Worm (Caenorhabditis elegans) whole organism, late embryonic: ENCODE data around the gene F01F1.15.
A peak's percentile ranks its signal among the peaks of the same experiment; 100 is the strongest.

Source experiments
- C08G9.2 ChIP-seq: sonication (generic microtip); optimal IDR thresholded peaks from 2 replicates; lab custom pipeline; 2016; ENCODE audit warnings: mild to moderate bottlenecking, missing genetic modification characterization, moderate library complexity, missing compliant biosample characterization
- F13H6.1 ChIP-seq: sonication (generic microtip); optimal IDR thresholded peaks from 2 replicates; lab custom pipeline; 2016; ENCODE audit warnings: missing genetic modification characterization, missing compliant biosample characterization
- K02D7.2 ChIP-seq: sonication (generic microtip); optimal IDR thresholded peaks from 2 replicates; lab custom pipeline; 2017; ENCODE audit warnings: mild to moderate bottlenecking, missing genetic modification characterization, missing compliant biosample characterization
- K09A11.1 ChIP-seq: sonication (generic microtip); optimal IDR thresholded peaks from 2 replicates; lab custom pipeline; 2017; ENCODE audit warnings: antibody characterized with exemption, mild to moderate bottlenecking, missing genetic modification characterization, missing compliant biosample characterization; ENCODE audit not compliant: insufficient read depth
- T23F11.4 ChIP-seq: fragments of 200-800 bp; sonication (Bioruptor generic); optimal IDR thresholded peaks from 2 replicates; lab custom pipeline; 2018; ENCODE audit warnings: mild to moderate bottlenecking, missing genetic modification characterization, missing compliant biosample characterization
- Y22D7AL.16 ChIP-seq: sonication (generic microtip); optimal IDR thresholded peaks from 2 replicates; lab custom pipeline; 2016; ENCODE audit warnings: missing genetic modification characterization, missing compliant biosample characterization
- ahr-1 ChIP-seq: sonication (generic microtip); optimal IDR thresholded peaks from 2 replicates; lab custom pipeline; 2016; ENCODE audit warnings: missing genetic modification characterization, missing compliant biosample characterization
- ama-1 ChIP-seq: fragments of 150-350 bp; optimal IDR thresholded peaks from 2 replicates; lab custom pipeline; 2014
- ceh-14 ChIP-seq: sonication (generic microtip); optimal IDR thresholded peaks from 2 replicates; lab custom pipeline; 2016; ENCODE audit warnings: missing genotype, missing genetic modification characterization, missing compliant biosample characterization
- ceh-19 ChIP-seq: fragments of 200-800 bp; sonication (Bioruptor generic); optimal IDR thresholded peaks from 2 replicates; lab custom pipeline; 2018; ENCODE audit warnings: mild to moderate bottlenecking, missing genetic modification characterization, missing compliant biosample characterization
- ceh-24 ChIP-seq: sonication (generic microtip); optimal IDR thresholded peaks from 2 replicates; lab custom pipeline; 2016; ENCODE audit warnings: mild to moderate bottlenecking, missing genetic modification characterization, missing compliant biosample characterization
- ceh-30 ChIP-seq: fragments of 150-350 bp; optimal IDR thresholded peaks from 2 replicates; lab custom pipeline; 2014; ENCODE audit warnings: missing biosample characterization, missing genetic modification characterization
- ceh-31 ChIP-seq: sonication (generic microtip); optimal IDR thresholded peaks from 2 replicates; lab custom pipeline; 2016; ENCODE audit warnings: missing genetic modification characterization, missing compliant biosample characterization
- ceh-45 ChIP-seq: fragments of 200-800 bp; sonication (Bioruptor generic); IDR thresholded peaks from 2 replicates; pipeline ENCODE4 v1.3.6; 2022; ENCODE audit warnings: missing genetic modification reagents, missing genetic modification characterization, missing compliant biosample characterization
- ceh-48 ChIP-seq: sonication (generic microtip); optimal IDR thresholded peaks from 2 replicates; lab custom pipeline; 2016; ENCODE audit warnings: missing genetic modification characterization, inconsistent platforms, missing compliant biosample characterization
- ceh-6 ChIP-seq: fragments of 200-800 bp; sonication (Bioruptor generic); optimal IDR thresholded peaks from 2 replicates; lab custom pipeline; 2018; ENCODE audit warnings: mild to moderate bottlenecking, missing genetic modification characterization, missing compliant biosample characterization
- ceh-9 ChIP-seq: sonication (generic microtip); optimal IDR thresholded peaks from 2 replicates; lab custom pipeline; 2016; ENCODE audit warnings: mild to moderate bottlenecking, missing genetic modification characterization, inconsistent platforms, missing compliant biosample characterization
- che-1 ChIP-seq: sonication (generic microtip); optimal IDR thresholded peaks from 2 replicates; lab custom pipeline; 2016; ENCODE audit warnings: mild to moderate bottlenecking, missing genetic modification characterization, missing compliant biosample characterization
- elt-2 ChIP-seq: sonication (generic microtip); optimal IDR thresholded peaks from 2 replicates; lab custom pipeline; 2016; ENCODE audit warnings: missing genetic modification reagents, missing genetic modification characterization, missing compliant biosample characterization
- elt-4 ChIP-seq: sonication (generic microtip); optimal IDR thresholded peaks from 2 replicates; lab custom pipeline; 2016; ENCODE audit warnings: missing genetic modification characterization, missing compliant biosample characterization
- ets-4 ChIP-seq: sonication (generic microtip); optimal IDR thresholded peaks from 2 replicates; lab custom pipeline; 2016; ENCODE audit warnings: missing genetic modification characterization, missing compliant biosample characterization
- eyg-1 ChIP-seq: sonication (generic microtip); optimal IDR thresholded peaks from 2 replicates; lab custom pipeline; 2016; ENCODE audit warnings: missing genotype, missing genetic modification characterization, missing compliant biosample characterization
- fax-1 ChIP-seq: sonication (generic microtip); optimal IDR thresholded peaks from 2 replicates; lab custom pipeline; 2016; ENCODE audit warnings: missing genotype, missing genetic modification characterization, missing compliant biosample characterization
- fkh-10 ChIP-seq: fragments of 150-350 bp; optimal IDR thresholded peaks from 2 replicates; lab custom pipeline; 2014; ENCODE audit warnings: missing biosample characterization, missing genetic modification reagents, missing genetic modification characterization
- fkh-6 ChIP-seq: sonication (generic microtip); optimal IDR thresholded peaks from 2 replicates; lab custom pipeline; 2016; ENCODE audit warnings: missing genetic modification characterization, missing compliant biosample characterization
- gmeb-2 ChIP-seq: sonication (generic microtip); optimal IDR thresholded peaks from 2 replicates; lab custom pipeline; 2016; ENCODE audit warnings: missing genetic modification characterization, inconsistent platforms, missing compliant biosample characterization
- hlh-15 ChIP-seq: sonication (generic microtip); optimal IDR thresholded peaks from 2 replicates; lab custom pipeline; 2016; ENCODE audit warnings: missing genetic modification characterization, missing compliant biosample characterization
- hlh-30 ChIP-seq: sonication (generic microtip); optimal IDR thresholded peaks from 2 replicates; lab custom pipeline; 2017; ENCODE audit warnings: antibody characterized with exemption, missing genetic modification characterization, missing compliant biosample characterization; ENCODE audit not compliant: insufficient read depth
- hlh-6 ChIP-seq: sonication (generic microtip); optimal IDR thresholded peaks from 2 replicates; lab custom pipeline; 2016; ENCODE audit warnings: missing genotype, missing genetic modification characterization, missing compliant biosample characterization
- lim-6 ChIP-seq: sonication (generic microtip); optimal IDR thresholded peaks from 2 replicates; lab custom pipeline; 2016; ENCODE audit warnings: missing genetic modification characterization, missing compliant biosample characterization
- madf-2 ChIP-seq: sonication (generic microtip); optimal IDR thresholded peaks from 2 replicates; lab custom pipeline; 2017; ENCODE audit warnings: missing genetic modification characterization, missing compliant biosample characterization
- mec-3 ChIP-seq: sonication (generic microtip); optimal IDR thresholded peaks from 2 replicates; lab custom pipeline; 2016; ENCODE audit warnings: borderline replicate concordance, missing genetic modification characterization, missing compliant biosample characterization
- nfya-1 ChIP-seq: sonication (generic microtip); optimal IDR thresholded peaks from 2 replicates; lab custom pipeline; 2017; ENCODE audit warnings: missing genetic modification characterization, mild to moderate bottlenecking, missing compliant biosample characterization, antibody characterized with exemption, moderate library complexity
- nhr-11 ChIP-seq: fragments of 150-350 bp; optimal IDR thresholded peaks from 2 replicates; lab custom pipeline; 2014; ENCODE audit warnings: missing biosample characterization, missing genetic modification characterization
- nhr-232 ChIP-seq: sonication (generic microtip); optimal IDR thresholded peaks from 2 replicates; lab custom pipeline; 2016; ENCODE audit warnings: missing genetic modification characterization, missing compliant biosample characterization
- npax-4 ChIP-seq: sonication (generic microtip); optimal IDR thresholded peaks from 2 replicates; lab custom pipeline; 2016; ENCODE audit warnings: missing genetic modification characterization, missing compliant biosample characterization
- pag-3 ChIP-seq: sonication (generic microtip); optimal IDR thresholded peaks from 2 replicates; lab custom pipeline; 2016; ENCODE audit warnings: missing compliant biosample characterization, missing genetic modification characterization, borderline replicate concordance
- pat-9 ChIP-seq: fragments of 200-800 bp; sonication (Bioruptor generic); optimal IDR thresholded peaks from 2 replicates; lab custom pipeline; 2018; ENCODE audit warnings: mild to moderate bottlenecking, missing genetic modification characterization, moderate library complexity, missing compliant biosample characterization
- pax-1 ChIP-seq: fragments of 150-350 bp; optimal IDR thresholded peaks from 2 replicates; lab custom pipeline; 2014; ENCODE audit warnings: missing biosample characterization, missing genetic modification characterization
- pha-2 ChIP-seq: sonication (generic microtip); optimal IDR thresholded peaks from 2 replicates; lab custom pipeline; 2017; ENCODE audit warnings: mild to moderate bottlenecking, missing genetic modification characterization, missing compliant biosample characterization
- pqm-1 ChIP-seq: sonication (generic microtip); optimal IDR thresholded peaks from 2 replicates; lab custom pipeline; 2016; ENCODE audit warnings: missing genetic modification characterization, missing compliant biosample characterization
- pros-1 ChIP-seq: fragments of 150-350 bp; optimal IDR thresholded peaks from 2 replicates; lab custom pipeline; 2014; ENCODE audit warnings: missing biosample characterization, missing genetic modification reagents, missing genetic modification characterization
- sdc-2 ChIP-seq: sonication (generic microtip); optimal IDR thresholded peaks from 2 replicates; lab custom pipeline; 2016; ENCODE audit warnings: missing genotype, missing genetic modification characterization, missing compliant biosample characterization
- sox-2 ChIP-seq: fragments of 200-800 bp; sonication (Bioruptor generic); IDR thresholded peaks from 2 replicates; pipeline ENCODE4 v1.3.6; 2022; ENCODE audit warnings: missing genetic modification reagents, missing genetic modification characterization, missing compliant biosample characterization
- sox-4 ChIP-seq: sonication (generic microtip); optimal IDR thresholded peaks from 2 replicates; lab custom pipeline; 2017; ENCODE audit warnings: mild to moderate bottlenecking, missing genetic modification characterization, inconsistent platforms, missing compliant biosample characterization
- syd-9 ChIP-seq: sonication (generic microtip); optimal IDR thresholded peaks from 2 replicates; lab custom pipeline; 2016; ENCODE audit warnings: mild to moderate bottlenecking, missing genetic modification characterization, moderate library complexity, missing compliant biosample characterization
- tbx-2 ChIP-seq: sonication (generic microtip); optimal IDR thresholded peaks from 2 replicates; lab custom pipeline; 2016; ENCODE audit warnings: missing genetic modification characterization, missing compliant biosample characterization
- ttx-3 ChIP-seq: sonication (generic microtip); optimal IDR thresholded peaks from 2 replicates; lab custom pipeline; 2016; ENCODE audit warnings: missing genetic modification reagents, missing genetic modification characterization, missing compliant biosample characterization
- unc-3 ChIP-seq, 2 experiments: fragments of 200-800 bp in 1 of 2; sonication (Bioruptor generic) in 1 of 2; sonication (generic microtip) in 1 of 2; conservative IDR thresholded peaks in 1 of 2; optimal IDR thresholded peaks in 1 of 2; 2 replicates each; pipeline versions ENCODE4 v1.3.6 to Lab custom; 2016 to 2022; ENCODE audit warnings: missing compliant biosample characterization in 2 of 2, missing genetic modification characterization in 2 of 2, missing genetic modification reagents in 1 of 2
- unc-42 ChIP-seq: sonication (generic microtip); optimal IDR thresholded peaks from 2 replicates; lab custom pipeline; 2016; ENCODE audit warnings: missing genotype, missing genetic modification characterization, missing compliant biosample characterization
- unc-55 ChIP-seq: sonication (generic microtip); optimal IDR thresholded peaks from 2 replicates; lab custom pipeline; 2017; ENCODE audit warnings: missing biosample characterization, missing genetic modification reagents, missing genetic modification characterization
- unc-86 ChIP-seq: sonication (generic microtip); optimal IDR thresholded peaks from 2 replicates; lab custom pipeline; 2016; ENCODE audit warnings: missing genetic modification characterization, missing compliant biosample characterization
- zip-5 ChIP-seq: sonication (generic microtip); optimal IDR thresholded peaks from 2 replicates; lab custom pipeline; 2016; ENCODE audit warnings: missing genetic modification characterization, missing compliant biosample characterization
- ztf-16 ChIP-seq: sonication (generic microtip); optimal IDR thresholded peaks from 2 replicates; lab custom pipeline; 2017; ENCODE audit warnings: missing genetic modification characterization, missing compliant biosample characterization

The F01F1.15 gene

DNA sequence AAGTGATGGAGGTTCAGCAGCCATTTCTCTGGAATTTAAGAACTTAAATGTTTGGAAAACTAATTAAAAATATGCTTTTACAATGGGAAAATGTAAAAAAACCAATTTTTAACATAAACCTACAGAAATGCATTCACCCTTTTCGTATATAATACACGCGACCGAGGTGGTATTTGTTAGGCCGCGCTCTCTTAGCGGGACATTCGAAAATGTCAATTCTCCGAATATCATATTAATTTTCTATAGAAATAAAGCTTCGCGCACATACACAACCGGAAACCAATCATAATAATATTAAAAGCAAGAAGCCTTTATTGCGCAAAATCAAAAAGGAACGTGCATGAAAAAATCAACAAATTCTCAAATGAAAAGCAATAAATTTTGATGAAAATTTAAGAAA is 16.1 kb downstream of the F01F1.15 start, which contains the start of gene ddx-23:
TSS of gene ddx-23 (minus strand) at position 30 of the 400 bp plus-strand sequence.
- TF ChIP-seq madf-2 (no peak), ceh-19 (no peak), pax-1 (tag; lab: Kevin White, UChicago) (no peak), ama-1 (lab: Kevin White, UChicago) (no peak), lim-6 (no peak), pag-3 (tag; lab: Kevin White, UChicago) (no peak), pqm-1 (tag; lab: Kevin White, UChicago) (no peak), mec-3 (tag; lab: Kevin White, UChicago) (no peak), ceh-14 (tag; lab: Kevin White, UChicago) (peak; percentile 9), sox-4 (tag; lab: Kevin White, UChicago) (no peak), zip-5 (tag; lab: Kevin White, UChicago) (no peak), tbx-2 (tag; lab: Kevin White, UChicago) (peak; percentile 14), nhr-232 (tag; lab: Kevin White, UChicago) (no peak), unc-86 (no peak), unc-55 (GFP tag; lab: Kevin White, UChicago) (no peak), fax-1 (tag; lab: Kevin White, UChicago) (peak; percentile 7), ceh-45 (GFP tag; lab: Robert Waterston, UW) (no peak), Y22D7AL.16 (tag; lab: Kevin White, UChicago) (no peak), nhr-11 (tag; lab: Kevin White, UChicago) (no peak), hlh-6 (tag; lab: Kevin White, UChicago) (no peak), hlh-30 (no peak), fkh-6 (no peak), elt-4 (tag; lab: Kevin White, UChicago) (no peak), pros-1 (tag; lab: Kevin White, UChicago) (no peak), unc-3 (GFP tag; conservative IDR thresholded peaks at IDR 0.05; lab: Robert Waterston, UW) (no peak), unc-3 (tag; optimal IDR thresholded peaks at IDR 0.05; lab: Kevin White, UChicago) (no peak), hlh-15 (tag; lab: Kevin White, UChicago) (no peak), npax-4 (no peak), K09A11.1 (no peak), ahr-1 (tag; lab: Kevin White, UChicago) (no peak), T23F11.4 (no peak), sdc-2 (tag; lab: Kevin White, UChicago) (no peak), ceh-24 (tag; lab: Kevin White, UChicago) (no peak), ceh-48 (no peak), eyg-1 (no peak), ttx-3 (tag; lab: Kevin White, UChicago) (no peak), ets-4 (tag; lab: Kevin White, UChicago) (peak; percentile 93), elt-2 (tag; lab: Kevin White, UChicago) (peak; percentile 11), C08G9.2 (no peak), ceh-31 (tag; lab: Kevin White, UChicago) (peak; percentile 70), fkh-10 (GFP tag; lab: Kevin White, UChicago) (no peak), unc-42 (peak; percentile 34), pha-2 (tag; lab: Kevin White, UChicago) (no peak), che-1 (tag; lab: Kevin White, UChicago) (no peak), sox-2 (no peak), ztf-16 (no peak), F13H6.1 (no peak), ceh-9 (tag; lab: Kevin White, UChicago) (no peak), pat-9 (tag; lab: Kevin White, UChicago) (no peak), nfya-1 (tag; lab: Kevin White, UChicago) (no peak), syd-9 (tag; lab: Kevin White, UChicago) (no peak), gmeb-2 (no peak), K02D7.2 (tag; lab: Kevin White, UChicago) (no peak), ceh-6 (no peak), ceh-30 (no peak)
